Worm (Caenorhabditis elegans) whole organism, L4 larva: Measurements from ENCODE around the gene ntp-1.
A peak's percentile ranks its signal among the peaks of the same experiment; 100 is the strongest.

Experiments
- D1046.2 ChIP-seq: fragments of 200-800 bp; sonication (Bioruptor generic); IDR thresholded peaks from 2 replicates; pipeline ENCODE4 v1.3.6; 2022; ENCODE audit warnings: missing genetic modification characterization, missing compliant biosample characterization
- F10B5.3 ChIP-seq: sonication (generic microtip); optimal IDR thresholded peaks from 2 replicates; lab custom pipeline; 2016; ENCODE audit warnings: mild to moderate bottlenecking, missing genetic modification characterization, missing compliant biosample characterization
- F26F4.8 ChIP-seq: fragments of 200-800 bp; sonication (Bioruptor generic); conservative IDR thresholded peaks from 2 replicates; pipeline ENCODE4 v1.3.6; 2022; ENCODE audit warnings: missing genetic modification characterization, missing compliant biosample characterization
- F44E2.7 ChIP-seq: fragments of 200-800 bp; sonication (Bioruptor generic); IDR thresholded peaks from 2 replicates; pipeline ENCODE4 v2.1.2; 2022; ENCODE audit warnings: missing genetic modification characterization, missing compliant biosample characterization
- R02D3.7 ChIP-seq: fragments of 150-350 bp; sonication (generic microtip); optimal IDR thresholded peaks from 3 replicates; lab custom pipeline; 2014; ENCODE audit warnings: missing biosample characterization, missing genetic modification characterization
- T26A8.4 ChIP-seq: fragments of 200-800 bp; sonication (Bioruptor generic); IDR thresholded peaks from 2 replicates; pipeline ENCODE4 v1.3.6; 2022; ENCODE audit warnings: missing genetic modification characterization, missing compliant biosample characterization
- Y105C5A.15 ChIP-seq: fragments of 200-800 bp; sonication (Bioruptor generic); IDR thresholded peaks from 2 replicates; pipeline ENCODE4 v1.3.6; 2022; ENCODE audit warnings: missing genetic modification characterization, missing compliant biosample characterization
- Y48G9A.11 ChIP-seq: fragments of 200-800 bp; sonication (Bioruptor generic); IDR thresholded peaks from 2 replicates; pipeline ENCODE4 v1.3.6; 2022; ENCODE audit warnings: missing genetic modification reagents, missing genetic modification characterization, missing compliant biosample characterization
- Y5F2A.4 ChIP-seq: fragments of 200-800 bp; sonication (Bioruptor generic); optimal IDR thresholded peaks from 2 replicates; lab custom pipeline; 2018; ENCODE audit warnings: mild to moderate bottlenecking, missing genetic modification characterization, missing compliant biosample characterization
- aha-1 ChIP-seq: fragments of 150-350 bp; peaks from one replicate; lab custom pipeline; 2014; ENCODE audit warnings: missing biosample characterization, missing genetic modification characterization
- arid-1 ChIP-seq: fragments of 200-800 bp; sonication (Bioruptor generic); conservative IDR thresholded peaks from 2 replicates; pipeline ENCODE4 v1.3.6; 2022; ENCODE audit warnings: missing genetic modification reagents, missing genetic modification characterization, missing compliant biosample characterization
- ceh-20 ChIP-seq: fragments of 200-800 bp; sonication (Bioruptor generic); IDR thresholded peaks from 2 replicates; pipeline ENCODE4 v1.3.6; 2022; ENCODE audit warnings: missing genetic modification reagents, missing genetic modification characterization, missing compliant biosample characterization
- ceh-44 ChIP-seq: fragments of 200-800 bp; sonication (Bioruptor generic); IDR thresholded peaks from 2 replicates; pipeline ENCODE4 v1.3.6; 2022; ENCODE audit warnings: missing genetic modification reagents, missing genetic modification characterization, missing compliant biosample characterization
- ceh-62 ChIP-seq: sonication (generic microtip); optimal IDR thresholded peaks from 2 replicates; lab custom pipeline; 2017; ENCODE audit warnings: missing biosample characterization, missing genetic modification characterization
- ceh-82 ChIP-seq: sonication (generic microtip); optimal IDR thresholded peaks from 2 replicates; lab custom pipeline; 2017; ENCODE audit warnings: missing biosample characterization, missing genetic modification characterization
- ces-1 ChIP-seq: fragments of 150-350 bp; sonication (generic microtip); optimal IDR thresholded peaks from 4 replicates; lab custom pipeline; 2014; ENCODE audit warnings: missing biosample characterization, missing genetic modification reagents, missing genetic modification characterization
- cey-2 ChIP-seq: sonication (generic microtip); optimal IDR thresholded peaks from 3 replicates; lab custom pipeline; 2017; ENCODE audit warnings: missing genetic modification characterization, mild to moderate bottlenecking, missing compliant biosample characterization, antibody characterized with exemption, borderline replicate concordance; ENCODE audit not compliant: insufficient read depth
- daf-19 ChIP-seq: fragments of 200-800 bp; sonication (Bioruptor generic); conservative IDR thresholded peaks from 2 replicates; pipeline ENCODE4 v1.3.6; 2022; ENCODE audit warnings: missing genetic modification characterization, missing compliant biosample characterization
- dmd-8 ChIP-seq: fragments of 200-800 bp; sonication (Bioruptor generic); IDR thresholded peaks from 2 replicates; pipeline ENCODE4 v1.3.6; 2022; ENCODE audit warnings: missing genetic modification characterization, missing compliant biosample characterization
- dve-1 ChIP-seq: sonication (generic microtip); optimal IDR thresholded peaks from 2 replicates; lab custom pipeline; 2017; ENCODE audit warnings: antibody characterized with exemption, mild to moderate bottlenecking, missing genetic modification characterization, missing compliant biosample characterization; ENCODE audit not compliant: insufficient read depth
- fkh-10 ChIP-seq: fragments of 150-350 bp; optimal IDR thresholded peaks from 2 replicates; lab custom pipeline; 2014; ENCODE audit warnings: missing biosample characterization, missing genetic modification reagents, missing genetic modification characterization
- hif-1 ChIP-seq, 2 experiments: sonication (generic microtip); optimal IDR thresholded peaks; 2 replicates each; lab custom pipeline; 2016 to 2017; ENCODE audit warnings: missing compliant biosample characterization in 2 of 2, missing genetic modification characterization in 2 of 2, missing genetic modification reagents in 2 of 2, missing genotype in 2 of 2, mild to moderate bottlenecking in 1 of 2
- hlh-11 ChIP-seq: fragments of 200-800 bp; sonication (Bioruptor generic); optimal IDR thresholded peaks from 2 replicates; lab custom pipeline; 2018; ENCODE audit warnings: mild to moderate bottlenecking, missing genetic modification characterization, missing compliant biosample characterization
- hmg-1.1 ChIP-seq: fragments of 200-800 bp; sonication (Bioruptor generic); IDR thresholded peaks from 2 replicates; pipeline ENCODE4 v1.3.6; 2022; ENCODE audit warnings: missing genetic modification reagents, missing genetic modification characterization, missing compliant biosample characterization
- jun-1 ChIP-seq: fragments of 150-350 bp; optimal IDR thresholded peaks from 2 replicates; lab custom pipeline; 2014; ENCODE audit warnings: missing biosample characterization, missing genetic modification reagents, missing genetic modification characterization
- lin-13 ChIP-seq: fragments of 150-350 bp; optimal IDR thresholded peaks from 2 replicates; lab custom pipeline; 2014; ENCODE audit warnings: missing biosample characterization, missing genetic modification reagents, missing genetic modification characterization
- lin-15B ChIP-seq: fragments of 150-350 bp; sonication (generic microtip); optimal IDR thresholded peaks from 3 replicates; lab custom pipeline; 2014; ENCODE audit warnings: missing biosample characterization, missing genetic modification characterization
- lin-29 ChIP-seq: fragments of 200-800 bp; sonication (Bioruptor generic); IDR thresholded peaks from 2 replicates; pipeline ENCODE4 v1.3.6; 2022; ENCODE audit warnings: missing genetic modification reagents, missing genetic modification characterization, missing compliant biosample characterization
- lsy-2 ChIP-seq, 2 experiments: fragments of 150-350 bp in 1 of 2; sonication (generic microtip) in 1 of 2; optimal IDR thresholded peaks; 2 replicates each; lab custom pipeline; 2014 to 2017; ENCODE audit warnings: missing biosample characterization in 2 of 2, missing genetic modification characterization in 2 of 2
- madf-9 ChIP-seq: fragments of 200-800 bp; sonication (Bioruptor generic); conservative IDR thresholded peaks from 2 replicates; pipeline ENCODE4 v1.3.6; 2022; ENCODE audit warnings: missing genetic modification reagents, missing genetic modification characterization, missing compliant biosample characterization
- mdl-1 ChIP-seq, 2 experiments: fragments of 150-350 bp in 1 of 2; sonication (generic microtip) in 1 of 2; optimal IDR thresholded peaks; 2 replicates each; lab custom pipeline; 2014 to 2017; ENCODE audit warnings: missing biosample characterization in 2 of 2, missing genetic modification characterization in 2 of 2
- mdt-29 ChIP-seq: fragments of 200-800 bp; sonication (Bioruptor generic); IDR thresholded peaks from 2 replicates; pipeline ENCODE4 v1.3.6; 2022; ENCODE audit warnings: missing genetic modification reagents, missing genetic modification characterization, missing compliant biosample characterization
- mep-1 ChIP-seq: fragments of 150-350 bp; sonication (generic microtip); optimal IDR thresholded peaks from 3 replicates; lab custom pipeline; 2014; ENCODE audit warnings: missing biosample characterization, missing genetic modification characterization
- mes-2 ChIP-seq: sonication (generic microtip); optimal IDR thresholded peaks from 2 replicates; lab custom pipeline; 2016; ENCODE audit warnings: missing genotype, mild to moderate bottlenecking, missing genetic modification characterization, missing compliant biosample characterization; ENCODE audit not compliant: poor library complexity, severe bottlenecking
- mxl-2 ChIP-seq: fragments of 200-800 bp; sonication (Bioruptor generic); conservative IDR thresholded peaks from 2 replicates; pipeline ENCODE4 v1.3.6; 2022; ENCODE audit warnings: missing genetic modification reagents, missing genetic modification characterization, missing compliant biosample characterization
- nhr-10 ChIP-seq: fragments of 150-350 bp; optimal IDR thresholded peaks from 2 replicates; lab custom pipeline; 2014; ENCODE audit warnings: missing biosample characterization, missing genetic modification characterization
- nhr-102 ChIP-seq: sonication (generic microtip); optimal IDR thresholded peaks from 2 replicates; lab custom pipeline; 2016; ENCODE audit warnings: mild to moderate bottlenecking, missing genetic modification characterization, moderate library complexity, missing compliant biosample characterization
- nhr-25 ChIP-seq: sonication (generic microtip); optimal IDR thresholded peaks from 2 replicates; lab custom pipeline; 2017; ENCODE audit warnings: missing genetic modification characterization, mild to moderate bottlenecking, missing compliant biosample characterization, antibody characterized with exemption, moderate library complexity, borderline replicate concordance; ENCODE audit not compliant: insufficient read depth
- nhr-28 ChIP-seq: fragments of 150-350 bp; optimal IDR thresholded peaks from 2 replicates; lab custom pipeline; 2014; ENCODE audit warnings: missing biosample characterization, missing genetic modification characterization
- nhr-42 ChIP-seq: fragments of 200-800 bp; sonication (Bioruptor generic); IDR thresholded peaks from 2 replicates; pipeline ENCODE4 v1.3.6; 2022; ENCODE audit warnings: missing genetic modification characterization, missing compliant biosample characterization
- nhr-6 ChIP-seq: fragments of 150-350 bp; optimal IDR thresholded peaks from 2 replicates; lab custom pipeline; 2014; ENCODE audit warnings: missing biosample characterization, missing genetic modification characterization
- nhr-77 ChIP-seq: fragments of 150-350 bp; optimal IDR thresholded peaks from 2 replicates; lab custom pipeline; 2014; ENCODE audit warnings: missing biosample characterization, missing genetic modification characterization
- php-3 ChIP-seq: fragments of 200-800 bp; sonication (Bioruptor generic); IDR thresholded peaks from 2 replicates; pipeline ENCODE4 v1.3.6; 2022; ENCODE audit warnings: missing genetic modification reagents, missing genetic modification characterization, missing compliant biosample characterization
- rbr-2 ChIP-seq: sonication (generic microtip); optimal IDR thresholded peaks from 2 replicates; lab custom pipeline; 2016; ENCODE audit warnings: missing genotype, missing genetic modification characterization, missing compliant biosample characterization
- saeg-2 ChIP-seq: fragments of 200-800 bp; sonication (Bioruptor generic); IDR thresholded peaks from 2 replicates; pipeline ENCODE4 v1.3.6; 2022; ENCODE audit warnings: missing genetic modification reagents, missing genetic modification characterization, missing compliant biosample characterization
- spr-1 ChIP-seq: sonication (generic microtip); optimal IDR thresholded peaks from 2 replicates; lab custom pipeline; 2016; ENCODE audit warnings: mild to moderate bottlenecking, missing genetic modification characterization, missing compliant biosample characterization
- unc-39 ChIP-seq: sonication (generic microtip); optimal IDR thresholded peaks from 2 replicates; lab custom pipeline; 2017; ENCODE audit warnings: missing biosample characterization, missing genetic modification characterization
- unc-62 ChIP-seq, 3 experiments: fragments of 150-350 bp in 1 of 3; sonication (generic microtip); optimal IDR thresholded peaks in 2 of 3; peaks in 1 of 3; 1 replicate in 1 of 3; 2 replicates in 2 of 3; lab custom pipeline; 2014 to 2017; ENCODE audit warnings: missing biosample characterization in 3 of 3, missing genetic modification characterization in 3 of 3, missing genetic modification reagents in 3 of 3, missing genotype in 1 of 3
- zip-11 ChIP-seq: fragments of 200-800 bp; sonication (Bioruptor generic); IDR thresholded peaks from 2 replicates; pipeline ENCODE4 v1.3.6; 2022; ENCODE audit warnings: missing genetic modification characterization, missing compliant biosample characterization
- ztf-11 ChIP-seq: fragments of 150-350 bp; optimal IDR thresholded peaks from 2 replicates; lab custom pipeline; 2014; ENCODE audit warnings: missing biosample characterization, missing genetic modification characterization

ntp-1 gene

DNA sequence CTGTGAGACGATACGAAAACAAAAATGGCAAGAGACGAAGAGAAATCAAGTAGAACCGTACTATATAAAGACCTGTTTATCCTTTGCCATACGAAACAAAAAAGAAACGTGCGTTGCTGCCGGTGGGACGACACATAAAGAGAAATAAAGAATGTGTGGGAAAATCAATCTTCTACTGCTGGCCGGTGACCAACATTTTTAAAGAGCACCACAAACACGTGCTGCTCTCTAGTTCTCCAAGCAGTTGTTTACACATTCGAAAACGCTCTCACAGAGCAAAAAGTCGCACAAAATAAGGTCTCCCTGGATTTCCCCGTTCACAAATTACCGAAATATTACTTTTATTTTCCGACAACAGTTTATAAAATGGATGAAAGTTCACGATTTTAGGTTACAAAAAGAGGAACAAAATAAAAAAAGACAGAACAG lies 5.1 kb downstream of the ntp-1 start, which contains the start of gene imp-3 (continued):
- peak; percentile 18 for TF ChIP-seq spr-1 (tag; lab: Kevin White, UChicago)
- TF ChIP-seq ces-1: no peak
- 0 out of 2 replicates have a peak, but pooled peaks have one; percentile 9 for TF ChIP-seq nhr-42
- TF ChIP-seq ztf-11: no peak
- TF ChIP-seq unc-62 (GFP tag; optimal IDR thresholded peaks at IDR 0.05 in 1 of 2; lab: Kevin White, UChicago): peak in 1 of 2 experiments; percentile 12
- TF ChIP-seq unc-62 (tag; optimal IDR thresholded peaks at IDR 0.05; lab: Kevin White, UChicago): no peak
- peak; percentile 67 for TF ChIP-seq hlh-11 (tag; lab: Kevin White, UChicago)
- peak; percentile 15 for TF ChIP-seq nhr-10 (tag; lab: Kevin White, UChicago)
- TF ChIP-seq hif-1 (tag; optimal IDR thresholded peaks at IDR 0.05; lab: Kevin White, UChicago): peak in 1 of 2 experiments; percentile 53
- no peak for TF ChIP-seq ceh-82
- TF ChIP-seq ceh-62 (tag; lab: Kevin White, UChicago): no peak
- peak; percentile 2 for TF ChIP-seq lin-13 (GFP tag; lab: Kevin White, UChicago)
- peak; percentile 35 for TF ChIP-seq nhr-102
- peak; percentile 64 for TF ChIP-seq rbr-2 (tag; lab: Kevin White, UChicago)
- peak; percentile 77 for TF ChIP-seq mep-1 (tag; lab: Kevin White, UChicago)
- no peak for TF ChIP-seq nhr-25 (tag; lab: Kevin White, UChicago)
- peak; percentile 74 for TF ChIP-seq Y5F2A.4 (GFP tag; lab: Kevin White, UChicago)
- peak; percentile 64 for TF ChIP-seq Y48G9A.11 (GFP tag; lab: Robert Waterston, UW)
- TF ChIP-seq nhr-6: peak; percentile 21
- TF ChIP-seq nhr-77 (tag; lab: Kevin White, UChicago): no peak
- peak; percentile 63; the same call in 1 of the 2 replicates for TF ChIP-seq hmg-1.1 (GFP tag; lab: Robert Waterston, UW)
- peak; percentile 52 for TF ChIP-seq mes-2 (tag; lab: Kevin White, UChicago)
- TF ChIP-seq D1046.2 (GFP tag; lab: Robert Waterston, UW): peak; percentile 69; the same call in 1 of the 2 replicates
- no peak for TF ChIP-seq F44E2.7 (GFP tag; lab: Robert Waterston, UW)
- TF ChIP-seq fkh-10 (GFP tag; lab: Kevin White, UChicago): no peak
- TF ChIP-seq php-3 (GFP tag; lab: Robert Waterston, UW): 0 out of 2 replicates have a peak, but pooled peaks have one; percentile 30
- TF ChIP-seq T26A8.4: peak; percentile 69
- peak; percentile 66; the same call in 1 of the 2 replicates for TF ChIP-seq Y105C5A.15 (GFP tag; lab: Robert Waterston, UW)
- no peak for TF ChIP-seq ceh-44 (GFP tag; lab: Robert Waterston, UW)
- no peak for TF ChIP-seq zip-11 (GFP tag; lab: Robert Waterston, UW)
- TF ChIP-seq saeg-2: no peak
- 0 out of 2 replicates have a peak, but pooled peaks have one; percentile 23 for TF ChIP-seq lin-29 (GFP tag; lab: Robert Waterston, UW)
- TF ChIP-seq R02D3.7 (tag; lab: Kevin White, UChicago): no peak
- TF ChIP-seq madf-9 (GFP tag; lab: Robert Waterston, UW): no peak
- peak; percentile 50; the same call in 1 of the 2 replicates for TF ChIP-seq ceh-20 (GFP tag; lab: Robert Waterston, UW)
- TF ChIP-seq mxl-2 (GFP tag; lab: Robert Waterston, UW): peak; percentile 46; the same call in 1 of the 2 replicates
- no peak for TF ChIP-seq dmd-8
- no peak for TF ChIP-seq cey-2 (tag; lab: Kevin White, UChicago)
- peak; percentile 41 to 88 for TF ChIP-seq mdl-1 (tag; optimal IDR thresholded peaks at IDR 0.05; lab: Kevin White, UChicago)
- no peak for TF ChIP-seq mdt-29 (GFP tag; lab: Robert Waterston, UW)
- TF ChIP-seq F10B5.3: no peak
- peak; percentile 22 for TF ChIP-seq nhr-28 (tag; lab: Kevin White, UChicago)
- peak; percentile 98 for TF ChIP-seq aha-1
- peak; percentile 30 to 83 for TF ChIP-seq lsy-2 (tag; optimal IDR thresholded peaks at IDR 0.05; lab: Kevin White, UChicago)
- no peak for TF ChIP-seq F26F4.8 (GFP tag; lab: Robert Waterston, UW)
- TF ChIP-seq arid-1 (GFP tag; lab: Robert Waterston, UW): peak; percentile 65; the same call in 1 of the 2 replicates
- peak; percentile 62 for TF ChIP-seq dve-1 (tag; lab: Kevin White, UChicago)
- no peak for TF ChIP-seq lin-15B (tag; lab: Kevin White, UChicago)
- no peak for TF ChIP-seq unc-39 (tag; lab: Kevin White, UChicago)
- TF ChIP-seq daf-19 (GFP tag; lab: Robert Waterston, UW): no peak
- TF ChIP-seq jun-1 (tag; lab: Kevin White, UChicago): no peak
